Fruit fly (Drosophila melanogaster) whole organism, wandering third instar larva: Measurements from ENCODE around the gene Cka.

Experiments used
- CG32264 ChIP-seq: fragments of 200-800 bp; sonication (Bioruptor generic); optimal IDR thresholded peaks from 2 replicates; lab custom pipeline; 2016; ENCODE audit warnings: missing biosample characterization, missing genetic modification characterization
- CG9705 ChIP-seq: fragments of 200-800 bp; sonication (Bioruptor generic); optimal IDR thresholded peaks from 2 replicates; lab custom pipeline; 2018; ENCODE audit warnings: missing biosample characterization, mild to moderate bottlenecking, missing genetic modification characterization
- CrebA ChIP-seq: fragments of 200-800 bp; sonication (Bioruptor generic); optimal IDR thresholded peaks from 2 replicates; lab custom pipeline; 2016; ENCODE audit warnings: missing biosample characterization, mild to moderate bottlenecking, missing genetic modification characterization, borderline replicate concordance
- Dfd ChIP-seq: fragments of >200 bp; optimal IDR thresholded peaks from 2 replicates; lab custom pipeline; 2017; ENCODE audit warnings: missing biosample characterization, missing genetic modification characterization
- Dif ChIP-seq: fragments of 200-275, 200-300 bp; sonication (Bioruptor generic); optimal IDR thresholded peaks from 2 replicates; lab custom pipeline; 2018; ENCODE audit warnings: missing biosample characterization, missing genetic modification characterization; ENCODE audit not compliant: partially characterized antibody
- GATAd ChIP-seq: sonication (Bioruptor generic); optimal IDR thresholded peaks from 2 replicates; lab custom pipeline; 2016; ENCODE audit warnings: missing biosample characterization, missing genetic modification characterization
- HLH106 ChIP-seq: fragments of 200-800 bp; optimal IDR thresholded peaks from 3 replicates; lab custom pipeline; 2019; ENCODE audit warnings: missing biosample characterization, mild to moderate bottlenecking, missing genetic modification characterization, moderate library complexity
- Hnf4 ChIP-seq: fragments of 200-800 bp; sonication (Bioruptor generic); optimal IDR thresholded peaks from 2 replicates; lab custom pipeline; 2016; ENCODE audit warnings: missing biosample characterization, mild to moderate bottlenecking, missing genetic modification characterization
- Hr78 ChIP-seq: fragments of >200 bp; optimal IDR thresholded peaks from 2 replicates; lab custom pipeline; 2017; ENCODE audit warnings: missing biosample characterization, missing genetic modification characterization
- Hr83 ChIP-seq: fragments of 200-300 bp; sonication (Bioruptor generic); optimal IDR thresholded peaks from 2 replicates; lab custom pipeline; 2016; ENCODE audit warnings: missing biosample characterization, mild to moderate bottlenecking, missing genetic modification characterization, moderate library complexity; ENCODE audit not compliant: poor library complexity, severe bottlenecking
- Myc ChIP-seq: fragments of >200 bp; optimal IDR thresholded peaks from 2 replicates; lab custom pipeline; 2017
- N ChIP-seq: fragments of >200 bp; optimal IDR thresholded peaks from 2 replicates; lab custom pipeline; 2018; ENCODE audit warnings: missing biosample characterization, missing external identifiers, missing genetic modification characterization
- OdsH ChIP-seq: fragments of 200-800 bp; sonication (Bioruptor generic); optimal IDR thresholded peaks from 2 replicates; lab custom pipeline; 2016; ENCODE audit warnings: missing biosample characterization, mild to moderate bottlenecking, missing genetic modification characterization
- Rel ChIP-seq, 2 experiments: fragments of 200-800 bp; sonication (Bioruptor generic) in 1 of 2; optimal IDR thresholded peaks; 2 replicates in 1 of 2; 3 replicates in 1 of 2; lab custom pipeline; 2016 to 2019; ENCODE audit warnings: mild to moderate bottlenecking in 2 of 2, missing biosample characterization in 2 of 2, missing genetic modification characterization in 2 of 2, moderate library complexity in 1 of 2
- Sp1 ChIP-seq: fragments of 200-800 bp; sonication (Bioruptor generic); optimal IDR thresholded peaks from 3 replicates; lab custom pipeline; 2019; ENCODE audit warnings: missing biosample characterization, mild to moderate bottlenecking, missing genetic modification characterization, moderate library complexity
- Vsx2 ChIP-seq: fragments of 200-300, 225-300 bp; sonication (Bioruptor generic); optimal IDR thresholded peaks from 2 replicates; lab custom pipeline; 2018; ENCODE audit warnings: missing biosample characterization, missing genetic modification characterization; ENCODE audit not compliant: partially characterized antibody
- br ChIP-seq: fragments of 200-800 bp; sonication (Bioruptor generic); optimal IDR thresholded peaks from 2 replicates; lab custom pipeline; 2016; ENCODE audit warnings: missing biosample characterization, missing genetic modification characterization
- dmrt93B ChIP-seq: fragments of 200-800 bp; sonication (Bioruptor generic); optimal IDR thresholded peaks from 2 replicates; lab custom pipeline; 2018; ENCODE audit warnings: missing biosample characterization, mild to moderate bottlenecking, missing genetic modification characterization
- dsf ChIP-seq: sonication (Bioruptor generic); optimal IDR thresholded peaks from 2 replicates; lab custom pipeline; 2016; ENCODE audit warnings: missing biosample characterization, missing genetic modification characterization, borderline replicate concordance
- ey ChIP-seq: fragments of 200-800 bp; sonication (Bioruptor generic); optimal IDR thresholded peaks from 2 replicates; lab custom pipeline; 2016; ENCODE audit warnings: missing biosample characterization, missing genetic modification characterization
- foxo ChIP-seq, 2 experiments: fragments of 200-800 bp; sonication (Bioruptor generic); optimal IDR thresholded peaks; 2 replicates in 1 of 2; 3 replicates in 1 of 2; lab custom pipeline; 2016 to 2017; ENCODE audit warnings: missing biosample characterization in 2 of 2, missing genetic modification characterization in 2 of 2
- jim ChIP-seq: fragments of 175-275, 200-325 bp; sonication (Bioruptor generic); optimal IDR thresholded peaks from 2 replicates; lab custom pipeline; 2016; ENCODE audit warnings: missing biosample characterization, mild to moderate bottlenecking, missing genetic modification characterization
- lola ChIP-seq: fragments of >200 bp; optimal IDR thresholded peaks from 2 replicates; lab custom pipeline; 2017; ENCODE audit warnings: missing biosample characterization, missing genetic modification characterization
- psq ChIP-seq: fragments of 200-800 bp; sonication (Bioruptor generic); optimal IDR thresholded peaks from 3 replicates; lab custom pipeline; 2017; ENCODE audit warnings: missing biosample characterization, mild to moderate bottlenecking, missing genetic modification characterization, moderate library complexity
- rgr ChIP-seq: fragments of 200-800 bp; sonication (Bioruptor generic); optimal IDR thresholded peaks from 3 replicates; lab custom pipeline; 2016; ENCODE audit warnings: missing biosample characterization, mild to moderate bottlenecking, missing genetic modification characterization
- sv ChIP-seq: fragments of 200-800 bp; sonication (Bioruptor generic); optimal IDR thresholded peaks from 3 replicates; lab custom pipeline; 2016; ENCODE audit warnings: missing biosample characterization, missing genetic modification characterization
- usp ChIP-seq: fragments of >200 bp; optimal IDR thresholded peaks from 2 replicates; lab custom pipeline; 2017; ENCODE audit warnings: missing biosample characterization, missing genetic modification characterization
- woc ChIP-seq: sonication (Bioruptor generic); optimal IDR thresholded peaks from 2 replicates; lab custom pipeline; 2016; ENCODE audit warnings: missing biosample characterization, mild to moderate bottlenecking, missing genetic modification characterization

Gene Cka

DNA sequence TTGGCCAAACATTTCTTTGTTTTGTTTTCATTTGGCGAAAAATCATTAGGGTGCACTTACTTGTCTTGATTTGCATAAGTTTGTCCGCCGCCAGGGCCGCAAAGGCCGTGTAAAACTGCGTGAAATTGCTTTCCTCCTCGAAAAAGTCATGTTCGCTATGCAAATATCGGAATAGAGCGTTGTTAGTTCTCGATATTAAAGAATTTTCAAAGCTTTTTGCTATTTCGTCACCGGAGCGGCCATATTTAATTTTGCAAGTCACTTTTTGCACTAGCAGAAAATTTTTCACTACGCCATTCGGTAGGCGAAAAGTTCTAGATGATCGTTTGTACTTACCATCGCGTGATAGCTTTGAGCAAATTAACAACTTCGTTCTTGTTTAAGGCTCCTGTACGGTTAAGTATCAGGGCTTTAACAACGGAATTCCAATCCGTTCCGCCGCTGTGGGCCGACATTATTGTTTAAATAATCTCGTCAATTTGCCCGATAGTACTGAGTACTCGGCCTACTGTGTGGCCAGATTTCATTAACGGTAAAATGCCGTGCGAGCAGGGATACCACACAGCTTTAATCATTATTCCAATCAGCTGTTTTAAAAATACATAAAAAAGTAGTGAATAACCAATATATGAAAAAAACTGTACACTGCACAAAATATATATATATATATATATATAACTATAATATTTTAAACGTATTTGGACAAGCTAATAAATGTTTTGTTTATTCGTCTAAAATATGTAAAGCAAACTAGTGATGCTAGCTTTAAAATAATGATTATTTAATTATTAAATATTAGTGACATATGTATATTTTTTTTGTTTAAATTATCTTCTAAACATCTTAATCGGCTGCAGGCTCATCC is 40.8 kb downstream of the Cka start, which contains the start of gene poe:
poe (minus strand) TSS at position 513 of the 865 bp plus-strand sequence.
- peak; percentile 68 for TF ChIP-seq Hr83 (GFP tag; lab: Kevin White, UChicago)
- no peak for TF ChIP-seq sv
- peak; percentile 62 for TF ChIP-seq Sp1 (GFP tag; lab: Kevin White, UChicago)
- no peak for TF ChIP-seq jim (GFP tag; lab: Kevin White, UChicago)
- TF ChIP-seq dsf (GFP tag; lab: Kevin White, UChicago) = no peak
- TF ChIP-seq Rel (GFP tag; optimal IDR thresholded peaks at IDR 0.05; lab: Kevin White, UChicago) = no peak
- peak; percentile 78 for TF ChIP-seq Rel (tag; optimal IDR thresholded peaks at IDR 0.05; lab: Kevin White, UChicago)
- TF ChIP-seq CrebA = no peak
- TF ChIP-seq GATAd = no peak
- no peak for TF ChIP-seq lola (GFP tag; lab: Kevin White, UChicago)

DNA sequence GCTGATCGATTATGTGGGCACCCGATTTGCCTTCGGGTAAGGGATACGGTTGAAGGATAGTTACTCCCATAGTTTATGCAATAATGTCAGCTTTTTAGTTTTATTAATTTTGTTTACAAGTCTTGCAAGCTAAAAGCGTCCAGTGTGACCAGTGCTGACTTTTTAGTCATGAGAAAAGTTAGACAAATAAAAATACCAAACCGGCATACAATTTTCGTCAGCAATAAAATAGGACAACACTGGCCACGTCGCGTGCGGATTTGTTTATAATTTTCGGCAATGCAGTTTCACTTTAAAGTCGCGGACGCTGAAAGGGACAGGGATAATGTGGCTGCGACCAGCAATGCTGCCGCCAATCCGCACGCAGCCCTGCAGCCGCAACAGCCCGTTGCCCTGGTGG is 42.2 kb downstream of the Cka start, which contains the start of the genes MED20 and Trf:
MED20 (minus strand) TSS at position 157 of the 400 bp plus-strand sequence.
Trf (plus strand) TSS at position 204 of the 400 bp plus-strand sequence.
- TF ChIP-seq dmrt93B (GFP tag; lab: Kevin White, UChicago) (no peak), Hr83 (GFP tag; lab: Kevin White, UChicago) (no peak), br (no peak), Myc (lab: Kevin White, UChicago) (no peak)

DNA sequence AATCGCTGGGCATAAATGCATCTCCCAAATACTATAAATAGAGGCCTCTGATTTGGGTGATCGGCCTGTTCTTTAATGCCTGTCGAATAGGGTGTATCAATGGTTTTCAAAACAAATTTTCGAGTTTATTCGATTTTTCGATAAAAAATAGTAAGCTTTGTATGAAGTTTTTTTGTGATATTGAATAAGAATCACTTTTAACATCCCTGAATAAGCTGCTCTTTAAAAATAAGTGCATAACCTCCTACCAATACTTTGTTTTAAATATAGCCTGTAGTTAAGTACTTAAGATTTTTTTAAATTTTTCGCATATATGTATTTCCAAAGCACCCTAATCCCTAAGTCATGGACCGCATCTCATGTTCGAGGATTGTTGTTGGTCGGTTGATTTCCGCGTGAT is 50.1 kb downstream of the Cka start:
- TF ChIP-seq woc (no peak), ey (GFP tag; lab: Kevin White, UChicago) (peak; percentile 5)
- TF ChIP-seq, all 38 proteins: peak for 1

DNA sequence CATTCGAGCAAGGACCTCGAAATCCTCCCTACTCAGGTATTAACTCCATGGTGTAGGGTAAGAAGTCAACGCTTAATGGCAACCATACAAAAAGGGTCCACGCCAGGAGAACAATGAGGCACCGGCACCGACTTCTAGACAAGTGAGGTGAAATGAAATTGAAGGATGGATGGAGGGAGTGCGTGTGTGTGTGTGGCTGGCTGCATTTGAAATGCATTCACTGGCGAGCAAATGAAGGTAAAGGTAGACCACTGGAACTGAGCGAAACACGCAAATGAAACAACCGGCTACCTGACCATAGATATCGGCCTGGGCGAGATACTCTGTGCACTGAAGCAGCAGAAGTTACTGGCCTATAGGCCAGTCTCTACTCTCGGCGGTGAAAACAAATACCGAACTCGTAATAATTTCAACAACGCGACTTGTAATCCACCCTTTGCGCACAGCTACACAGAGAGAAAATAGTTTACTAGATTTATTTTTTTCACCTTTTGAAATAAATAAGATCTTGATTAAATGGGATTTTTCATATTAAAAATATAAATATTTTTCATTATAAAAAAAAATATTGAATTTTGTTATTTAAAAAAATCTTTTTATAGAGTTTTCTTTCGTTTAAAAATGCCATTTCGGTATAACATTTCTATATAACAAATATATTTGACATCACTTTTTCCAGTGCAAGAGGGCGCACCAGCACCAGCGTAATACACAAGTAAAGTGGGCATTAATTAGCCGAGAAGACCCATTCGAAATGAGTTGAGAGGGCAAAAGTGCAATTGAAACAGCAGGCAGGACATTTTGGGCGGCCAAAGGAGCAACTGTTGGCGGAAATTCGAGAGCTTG is 51.3 kb downstream of the Cka start:
- TF ChIP-seq usp (GFP tag; lab: Kevin White, UChicago) (no peak), Vsx2 (GFP tag; lab: Kevin White, UChicago) (peak; percentile 60), HLH106 (no peak), ey (GFP tag; lab: Kevin White, UChicago) (peak; percentile 1), Dif (GFP tag; lab: Kevin White, UChicago) (no peak), CG9705 (GFP tag; lab: Kevin White, UChicago) (no peak), sv (peak; percentile 23), Hr78 (GFP tag; lab: Kevin White, UChicago) (no peak), foxo (GFP tag; optimal IDR thresholded peaks at IDR 0.05; lab: Kevin White, UChicago) (peak in 1 of 2 experiments; percentile 76), Dfd (GFP tag; lab: Kevin White, UChicago) (no peak), psq (GFP tag; lab: Kevin White, UChicago) (peak; percentile 64), Sp1 (GFP tag; lab: Kevin White, UChicago) (peak; percentile 77), br (no peak), Hr83 (GFP tag; lab: Kevin White, UChicago) (no peak), N (no peak), rgr (peak; percentile 82), Hnf4 (GFP tag; lab: Kevin White, UChicago) (peak; percentile 33), CG32264 (no peak), OdsH (GFP tag; lab: Kevin White, UChicago) (peak; percentile 71)
